Worm (Caenorhabditis elegans): ENCODE data around the gene C50F7.9.

- TF ChIP-seq nhr-77 (tag; optimal IDR thresholded peaks at IDR 0.05) (no peak), nhr-76 (tag; optimal IDR thresholded peaks at IDR 0.05) (no peak), fkh-10 (GFP tag; optimal IDR thresholded peaks at IDR 0.05) (no peak), R02D3.7 (tag; optimal IDR thresholded peaks at IDR 0.05) (no peak), mep-1 (tag; optimal IDR thresholded peaks at IDR 0.05) (no peak), ztf-11 (tag; optimal IDR thresholded peaks at IDR 0.05) (no peak), unc-39 (tag; optimal IDR thresholded peaks at IDR 0.05) (no peak), jun-1 (tag; optimal IDR thresholded peaks at IDR 0.05) (no peak), spr-3 (GFP tag; optimal IDR thresholded peaks at IDR 0.05) (no peak)
These were observed 8.3 kb downstream of the C50F7.9 start for ce11 chrIV:7723555-7723954.
